Worm (Caenorhabditis elegans): ENCODE data around the gene M176.9.

The M176.9 gene

DNA sequence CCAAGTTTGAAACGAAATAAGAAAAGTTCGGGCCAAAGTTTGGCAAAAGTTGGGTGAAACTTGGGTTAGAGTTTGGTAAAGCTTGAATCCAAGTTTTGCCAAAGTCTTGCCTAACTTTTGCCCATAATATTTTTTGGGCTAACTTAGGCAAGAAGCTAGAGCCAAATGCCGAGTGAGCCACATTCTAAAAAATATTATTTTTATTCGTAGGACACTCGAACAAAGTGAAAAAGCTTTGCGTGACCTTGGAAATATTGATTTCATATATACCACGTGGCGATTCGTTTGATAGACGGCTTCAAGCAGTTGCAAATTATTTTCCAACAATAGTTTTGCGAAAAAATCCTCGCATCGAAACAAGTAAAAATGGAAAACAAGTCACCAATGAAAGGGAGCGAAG, 7.6 kb downstream of the M176.9 start, which contains the start of gene Y51B9A.5:
TSS of gene Y51B9A.5 (plus strand) at position 301 of the 400 bp plus-strand sequence.
- TF ChIP-seq hmg-4 (GFP tag; optimal IDR thresholded peaks at IDR 0.05) (no peak), tbx-37 (GFP tag; conservative IDR thresholded peaks at IDR 0.05) (no peak)

- no peak for TF ChIP-seq ama-1 (optimal IDR thresholded peaks at IDR 0.05)
- TF ChIP-seq sea-1 (GFP tag; conservative IDR thresholded peaks at IDR 0.05), result no peak
- no peak for TF ChIP-seq tbx-37 (GFP tag; conservative IDR thresholded peaks at IDR 0.05)
- no peak for TF ChIP-seq hmg-4 (GFP tag; optimal IDR thresholded peaks at IDR 0.05)
- no peak for TF ChIP-seq flt-1 (GFP tag; IDR thresholded peaks at IDR 0.05)
- TF ChIP-seq ets-7 (tag; optimal IDR thresholded peaks at IDR 0.05), result no peak
- TF ChIP-seq ceh-36 (tag; optimal IDR thresholded peaks at IDR 0.05), result no peak
- TF ChIP-seq tra-4 (tag; optimal IDR thresholded peaks at IDR 0.05), result no peak
- TF ChIP-seq aly-1 (tag; optimal IDR thresholded peaks at IDR 0.05), result no peak
- TF ChIP-seq F13C5.2 (tag; optimal IDR thresholded peaks at IDR 0.05), result no peak
- no peak for TF ChIP-seq hnd-1 (tag; optimal IDR thresholded peaks at IDR 0.05)
- TF ChIP-seq scrt-1 (GFP tag; IDR thresholded peaks at IDR 0.05), result no peak
- TF ChIP-seq B0310.2 (tag; optimal IDR thresholded peaks at IDR 0.05), result no peak
- no peak for TF ChIP-seq ceh-13 (GFP tag; optimal IDR thresholded peaks at IDR 0.05)
- no peak for TF ChIP-seq hmbx-1 (tag; optimal IDR thresholded peaks at IDR 0.05)
- TF ChIP-seq pes-1 (GFP tag; IDR thresholded peaks at IDR 0.05), result no peak
- no peak for TF ChIP-seq tbx-11 (GFP tag; IDR thresholded peaks at IDR 0.05)
Measured at ce11 chrII:9403087-9403486, 8.3 kb downstream of the M176.9 start, which contains the start of gene Y51B9A.6. Y51B9A.6 (minus strand) TSS chrII:9403187.

ce11 chrII:9399746-9400145, 11.7 kb downstream of the M176.9 start, which contains the start of gene Y51B9A.7:
Y51B9A.7 (plus strand) TSS chrII:9400046.
- TF ChIP-seq ceh-36 (tag; optimal IDR thresholded peaks at IDR 0.05) (no peak), flt-1 (GFP tag; IDR thresholded peaks at IDR 0.05) (no peak), ama-1 (optimal IDR thresholded peaks at IDR 0.05) (no peak), tbx-37 (GFP tag; conservative IDR thresholded peaks at IDR 0.05) (no peak), B0310.2 (tag; optimal IDR thresholded peaks at IDR 0.05) (no peak), scrt-1 (GFP tag; IDR thresholded peaks at IDR 0.05) (no peak), tbx-11 (GFP tag; IDR thresholded peaks at IDR 0.05) (no peak), hmg-4 (GFP tag; optimal IDR thresholded peaks at IDR 0.05) (no peak), tra-4 (tag; optimal IDR thresholded peaks at IDR 0.05) (no peak), hnd-1 (tag; optimal IDR thresholded peaks at IDR 0.05) (no peak), pes-1 (GFP tag; IDR thresholded peaks at IDR 0.05) (no peak), ets-7 (tag; optimal IDR thresholded peaks at IDR 0.05) (no peak), sea-1 (GFP tag; conservative IDR thresholded peaks at IDR 0.05) (no peak), aly-1 (tag; optimal IDR thresholded peaks at IDR 0.05) (no peak), hmbx-1 (tag; optimal IDR thresholded peaks at IDR 0.05) (no peak), ceh-13 (GFP tag; optimal IDR thresholded peaks at IDR 0.05) (no peak), F13C5.2 (tag; optimal IDR thresholded peaks at IDR 0.05) (no peak)

DNA sequence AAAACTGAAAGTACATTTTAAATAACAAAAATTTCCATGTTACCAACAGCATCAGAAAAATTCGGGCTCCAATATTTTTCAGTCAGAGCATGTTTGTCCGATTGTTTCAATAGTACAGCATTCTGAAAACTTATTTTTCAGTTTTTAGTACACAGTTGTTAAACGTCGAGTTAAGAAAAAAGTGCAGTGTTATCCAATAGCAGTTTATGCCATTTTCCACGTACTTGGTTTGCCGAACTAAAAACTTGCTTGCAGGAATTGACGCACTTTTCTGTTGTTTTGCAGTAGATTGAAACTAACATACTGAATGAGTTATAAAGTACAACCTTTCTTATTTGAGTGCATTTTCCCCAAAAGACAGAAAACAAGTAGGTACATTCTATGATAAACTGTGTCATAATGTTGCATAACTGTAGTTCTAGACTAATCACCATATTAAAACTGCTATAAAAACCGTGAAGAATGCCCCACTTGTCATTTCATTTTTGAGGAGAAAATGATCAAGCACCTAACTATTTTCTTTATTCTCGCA, 13.0 kb downstream of the M176.9 start, which contains the start of the genes Y51B9A.14 and Y51B9A.8:
TSS of gene Y51B9A.14 (minus strand) at position 101 of the 532 bp plus-strand sequence.
TSS of gene Y51B9A.8 (plus strand) at position 482 of the 532 bp plus-strand sequence.
- no peak for TF ChIP-seq F13C5.2 (tag; optimal IDR thresholded peaks at IDR 0.05)
- no peak for TF ChIP-seq pes-1 (GFP tag; IDR thresholded peaks at IDR 0.05)

ce11 chrII:9397496-9397895, 13.9 kb downstream of the M176.9 start, which contains the start of gene Y51B9A.9:
Y51B9A.9 (minus strand) TSS chrII:9397596.
- TF ChIP-seq ceh-13 (GFP tag; optimal IDR thresholded peaks at IDR 0.05) (no peak), F13C5.2 (tag; optimal IDR thresholded peaks at IDR 0.05) (no peak)

DNA sequence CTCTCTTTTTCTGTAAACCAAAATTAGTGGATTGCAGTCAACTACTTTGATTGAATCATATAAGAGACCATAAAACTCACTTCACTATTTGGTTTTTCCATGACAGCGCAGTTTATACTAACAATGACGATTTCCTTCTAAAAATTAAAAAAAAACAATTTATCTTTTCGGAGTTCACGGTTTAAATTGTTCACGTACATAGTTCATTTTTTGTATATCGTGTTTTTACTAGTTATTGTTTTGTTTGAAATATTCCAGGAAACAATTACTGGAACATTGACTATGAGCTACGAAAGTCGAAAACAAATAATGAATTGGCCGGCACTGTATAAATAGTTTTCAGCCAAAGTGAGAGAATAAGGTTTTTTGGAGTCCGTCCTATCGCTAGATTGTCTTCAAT, 18.7 kb downstream of the M176.9 start, which contains the start of gene lido-17:
TSS of gene lido-17 (minus strand) at position 101 of the 400 bp plus-strand sequence.
- TF ChIP-seq hmbx-1 (tag; optimal IDR thresholded peaks at IDR 0.05), result no peak
- TF ChIP-seq pes-1 (GFP tag; IDR thresholded peaks at IDR 0.05), result no peak
- no peak for TF ChIP-seq tbx-11 (GFP tag; IDR thresholded peaks at IDR 0.05)
- no peak for TF ChIP-seq sea-1 (GFP tag; conservative IDR thresholded peaks at IDR 0.05)
- TF ChIP-seq flt-1 (GFP tag; IDR thresholded peaks at IDR 0.05), result no peak
- no peak for TF ChIP-seq tra-4 (tag; optimal IDR thresholded peaks at IDR 0.05)
- no peak for TF ChIP-seq F13C5.2 (tag; optimal IDR thresholded peaks at IDR 0.05)
- no peak for TF ChIP-seq B0310.2 (tag; optimal IDR thresholded peaks at IDR 0.05)
- TF ChIP-seq hnd-1 (tag; optimal IDR thresholded peaks at IDR 0.05), result no peak
- no peak for TF ChIP-seq ceh-36 (tag; optimal IDR thresholded peaks at IDR 0.05)
- no peak for TF ChIP-seq scrt-1 (GFP tag; IDR thresholded peaks at IDR 0.05)
- TF ChIP-seq ama-1 (optimal IDR thresholded peaks at IDR 0.05), result no peak
- no peak for TF ChIP-seq hmg-4 (GFP tag; optimal IDR thresholded peaks at IDR 0.05)
- no peak for TF ChIP-seq tbx-37 (GFP tag; conservative IDR thresholded peaks at IDR 0.05)

DNA sequence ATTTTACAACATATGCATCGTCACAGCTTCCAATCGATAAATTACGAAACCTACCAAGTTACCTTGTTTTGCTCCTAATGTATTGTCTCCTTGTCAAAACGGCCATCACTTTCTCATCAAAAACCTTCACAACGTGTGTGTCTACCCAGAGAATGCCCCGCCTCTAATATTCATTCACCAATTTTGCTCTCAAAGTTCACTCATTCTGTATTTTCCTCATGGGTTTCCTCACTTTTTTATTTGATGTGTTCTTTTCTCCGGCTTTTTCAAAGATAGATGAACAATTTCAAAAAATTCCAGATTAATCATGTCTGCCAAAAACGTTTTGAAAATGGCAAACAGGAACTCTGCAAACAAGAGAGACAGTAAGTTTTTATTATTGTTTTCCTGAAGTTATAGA, 26.2 kb downstream of the M176.9 start, which contains the start of gene C06C3.7:
TSS of gene C06C3.7 (plus strand) at position 301 of the 400 bp plus-strand sequence.
- TF ChIP-seq ceh-36 (tag; optimal IDR thresholded peaks at IDR 0.05) (no peak), ama-1 (optimal IDR thresholded peaks at IDR 0.05) (no peak), aly-1 (tag; optimal IDR thresholded peaks at IDR 0.05) (no peak), tbx-37 (GFP tag; conservative IDR thresholded peaks at IDR 0.05) (no peak), F13C5.2 (tag; optimal IDR thresholded peaks at IDR 0.05) (no peak), flt-1 (GFP tag; IDR thresholded peaks at IDR 0.05) (no peak), ets-7 (tag; optimal IDR thresholded peaks at IDR 0.05) (no peak), ceh-13 (GFP tag; optimal IDR thresholded peaks at IDR 0.05) (no peak), tbx-11 (GFP tag; IDR thresholded peaks at IDR 0.05) (no peak), B0310.2 (tag; optimal IDR thresholded peaks at IDR 0.05) (no peak), scrt-1 (GFP tag; IDR thresholded peaks at IDR 0.05) (no peak), hnd-1 (tag; optimal IDR thresholded peaks at IDR 0.05) (no peak), pes-1 (GFP tag; IDR thresholded peaks at IDR 0.05) (no peak), tra-4 (tag; optimal IDR thresholded peaks at IDR 0.05) (no peak), hmg-4 (GFP tag; optimal IDR thresholded peaks at IDR 0.05) (no peak), sea-1 (GFP tag; conservative IDR thresholded peaks at IDR 0.05) (no peak), hmbx-1 (tag; optimal IDR thresholded peaks at IDR 0.05) (no peak)
